Worm (Caenorhabditis elegans) whole organism, L2 larva: ENCODE data around the gene Y94H6A.3.

Experiments used
- egl-27 ChIP-seq: sonication (generic microtip); optimal IDR thresholded peaks from 3 replicates; lab custom pipeline; 2017; ENCODE audit warnings: missing biosample characterization, missing genetic modification reagents, missing genetic modification characterization
- snpc-4 ChIP-seq: fragments of 150-350 bp; optimal IDR thresholded peaks from 2 replicates; lab custom pipeline; 2014; ENCODE audit warnings: missing biosample characterization, missing genetic modification characterization

ce11 chrIV:2677687-2678086, 1.4 kb downstream of the Y94H6A.3 start:
- no peak for TF ChIP-seq snpc-4 (tag; lab: Kevin White, UChicago)
- no peak for TF ChIP-seq egl-27
